Worm (Caenorhabditis elegans) whole organism, L1 larva: ENCODE measurements around the gene srz-56.

Experiments used
- ceh-82 ChIP-seq, 3 experiments: fragments of 150-350 bp in 1 of 3; sonication (generic microtip) in 2 of 3; optimal IDR thresholded peaks; 2 replicates each; lab custom pipeline; 2014 to 2017; ENCODE audit warnings: missing biosample characterization in 3 of 3, missing genetic modification characterization in 3 of 3
- jun-1 ChIP-seq: fragments of 150-350 bp; optimal IDR thresholded peaks from 2 replicates; lab custom pipeline; 2014; ENCODE audit warnings: missing biosample characterization, missing genetic modification reagents, missing genetic modification characterization
- nhr-12 ChIP-seq: sonication (generic microtip); optimal IDR thresholded peaks from 2 replicates; lab custom pipeline; 2017; ENCODE audit warnings: missing biosample characterization, missing genetic modification characterization
- nhr-237 ChIP-seq: fragments of 150-350 bp; optimal IDR thresholded peaks from 2 replicates; lab custom pipeline; 2014; ENCODE audit warnings: missing biosample characterization, missing genetic modification characterization
- pag-3 ChIP-seq: sonication (generic microtip); optimal IDR thresholded peaks from 2 replicates; lab custom pipeline; 2017; ENCODE audit warnings: missing genetic modification characterization, mild to moderate bottlenecking, missing compliant biosample characterization, antibody characterized with exemption, borderline replicate concordance; ENCODE audit not compliant: insufficient read depth
- rnt-1 ChIP-seq: sonication (generic microtip); optimal IDR thresholded peaks from 2 replicates; lab custom pipeline; 2016; ENCODE audit warnings: mild to moderate bottlenecking, missing genetic modification characterization, moderate library complexity, missing compliant biosample characterization
- unc-130 ChIP-seq: fragments of 150-350 bp; optimal IDR thresholded peaks from 2 replicates; lab custom pipeline; 2017; ENCODE audit warnings: missing biosample characterization, missing genetic modification characterization, inconsistent platforms

DNA sequence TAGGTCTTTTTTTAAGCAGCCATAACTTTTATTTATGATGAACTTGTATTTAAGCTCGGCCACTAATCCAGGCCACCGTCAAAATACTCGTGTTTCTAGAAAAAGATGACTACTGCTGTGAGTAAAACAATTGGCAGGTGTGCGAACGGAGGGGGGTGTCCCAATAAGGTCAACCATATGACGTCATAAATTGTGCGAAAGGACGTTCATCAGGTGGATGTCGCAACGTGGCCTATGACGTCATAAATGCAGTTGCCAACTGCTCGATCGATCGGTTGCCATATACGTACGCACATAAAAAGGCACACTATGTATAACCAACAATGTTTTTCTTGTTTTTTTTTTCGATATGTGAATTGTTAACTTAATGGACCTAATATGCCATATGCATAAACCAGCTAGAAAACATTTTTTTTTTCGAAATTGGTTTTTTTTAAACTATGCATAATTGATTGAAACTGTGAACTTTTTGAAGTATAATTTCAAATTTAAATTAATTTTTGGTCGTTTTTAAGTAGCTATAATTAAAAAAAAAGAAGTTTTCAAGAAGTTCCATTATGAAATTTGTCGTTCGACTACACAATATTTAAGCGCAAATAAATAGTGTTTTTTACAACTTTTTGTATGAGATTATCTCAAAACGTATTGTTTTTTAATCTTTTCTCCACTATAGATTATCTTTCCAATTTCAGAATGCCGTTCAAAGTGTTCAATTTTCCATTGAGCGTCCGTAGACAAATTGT is 6.2 kb upstream of the srz-56 start, which contains the start of gene C39B5.2:
- TF ChIP-seq unc-130 (no peak), jun-1 (tag; lab: Kevin White, UChicago) (no peak), pag-3 (tag; lab: Kevin White, UChicago) (no peak), nhr-237 (no peak), nhr-12 (tag; lab: Kevin White, UChicago) (no peak), ceh-82 (tag; optimal IDR thresholded peaks at IDR 0.05; lab: Kevin White, UChicago) (no peak), rnt-1 (tag; lab: Kevin White, UChicago) (no peak)
